Fruit fly (Drosophila melanogaster) whole organism, prepupa: Measurements from ENCODE around the gene CG43139.

ENCODE experiments used
- CG11294 ChIP-seq: fragments of 200-800 bp; sonication (Bioruptor generic); IDR thresholded peaks from 2 replicates; pipeline ENCODE4 v1.3.6; 2022; ENCODE audit warnings: missing biosample characterization, missing genetic modification characterization
- CG11902 ChIP-seq: fragments of 200-800 bp; sonication (Bioruptor generic); optimal IDR thresholded peaks from 3 replicates; lab custom pipeline; 2016; ENCODE audit warnings: missing biosample characterization, missing genetic modification characterization
- CG15336 ChIP-seq: fragments of 200-800 bp; sonication (Bioruptor generic); IDR thresholded peaks from 2 replicates; pipeline ENCODE4 v1.3.6; 2022; ENCODE audit warnings: missing biosample characterization, missing genetic modification characterization
- CG34406 ChIP-seq: fragments of 200-800 bp; sonication (Bioruptor generic); optimal IDR thresholded peaks from 3 replicates; lab custom pipeline; 2016; ENCODE audit warnings: missing biosample characterization, missing genetic modification characterization
- CG3919 ChIP-seq: fragments of 200-800 bp; sonication (Bioruptor generic); optimal IDR thresholded peaks from 3 replicates; lab custom pipeline; 2016; ENCODE audit warnings: missing biosample characterization, missing genetic modification characterization
- CG4318 ChIP-seq: fragments of 200-800 bp; sonication (Bioruptor generic); optimal IDR thresholded peaks from 3 replicates; lab custom pipeline; 2017; ENCODE audit warnings: missing biosample characterization, mild to moderate bottlenecking, missing genetic modification characterization
- CG6163 ChIP-seq: fragments of 200-800 bp; sonication (Bioruptor generic); IDR thresholded peaks from 3 replicates; pipeline ENCODE4 v1.3.6; 2022; ENCODE audit warnings: missing biosample characterization, missing genetic modification characterization
- CG6792 ChIP-seq: fragments of 200-800 bp; sonication (Bioruptor generic); optimal IDR thresholded peaks from 3 replicates; lab custom pipeline; 2016; ENCODE audit warnings: missing biosample characterization, missing genetic modification characterization
- CG8119 ChIP-seq: fragments of 200-800 bp; sonication (Bioruptor generic); IDR thresholded peaks from 3 replicates; pipeline ENCODE4 v1.3.6; 2022; ENCODE audit warnings: missing biosample characterization, missing genetic modification characterization
- CG8319 ChIP-seq: fragments of 200-800 bp; sonication (Bioruptor generic); optimal IDR thresholded peaks from 3 replicates; lab custom pipeline; 2016; ENCODE audit warnings: missing biosample characterization, missing genetic modification characterization
- CG8632 ChIP-seq: fragments of 200-800 bp; sonication (Bioruptor generic); optimal IDR thresholded peaks from 3 replicates; lab custom pipeline; 2016; ENCODE audit warnings: missing biosample characterization, missing genetic modification characterization
- Eip75B ChIP-seq: fragments of 200-800 bp; sonication (Bioruptor generic); optimal IDR thresholded peaks from 3 replicates; lab custom pipeline; 2016; ENCODE audit warnings: missing biosample characterization, missing genetic modification characterization
- Eip93F ChIP-seq: fragments of 200-800 bp; sonication (Bioruptor generic); optimal IDR thresholded peaks from 2 replicates; lab custom pipeline; 2016; ENCODE audit warnings: missing biosample characterization, mild to moderate bottlenecking, missing genetic modification characterization
- Ets96B ChIP-seq: fragments of 200-800 bp; optimal IDR thresholded peaks from 2 replicates; lab custom pipeline; 2019; ENCODE audit warnings: missing biosample characterization, mild to moderate bottlenecking, missing genetic modification characterization, moderate library complexity
- Gug ChIP-seq: fragments of 200-800 bp; sonication (Bioruptor generic); IDR thresholded peaks from 2 replicates; pipeline ENCODE4 v1.3.6; 2022; ENCODE audit warnings: missing biosample characterization, missing genetic modification characterization
- Hr38 ChIP-seq: sonication (Bioruptor generic); optimal IDR thresholded peaks from 2 replicates; lab custom pipeline; 2016; ENCODE audit warnings: missing biosample characterization, missing genetic modification characterization
- Hr4 ChIP-seq: fragments of 200-800 bp; sonication (Bioruptor generic); optimal IDR thresholded peaks from 3 replicates; lab custom pipeline; 2016; ENCODE audit warnings: missing biosample characterization, missing genetic modification characterization
- Sox102F ChIP-seq: fragments of 200-800 bp; sonication (Bioruptor generic); optimal IDR thresholded peaks from 2 replicates; lab custom pipeline; 2016; ENCODE audit warnings: missing biosample characterization, mild to moderate bottlenecking, missing genetic modification characterization
- Sox15 ChIP-seq: fragments of 200-800 bp; sonication (Bioruptor generic); optimal IDR thresholded peaks from 3 replicates; lab custom pipeline; 2016; ENCODE audit warnings: missing biosample characterization, missing genetic modification characterization
- acj6 ChIP-seq: fragments of 200-800 bp; sonication (Bioruptor generic); optimal IDR thresholded peaks from 3 replicates; lab custom pipeline; 2016; ENCODE audit warnings: missing biosample characterization, missing genetic modification characterization
- cyc ChIP-seq: fragments of 200-800 bp; sonication (Bioruptor generic); optimal IDR thresholded peaks from 3 replicates; lab custom pipeline; 2016; ENCODE audit warnings: missing biosample characterization, missing genetic modification characterization
- dac ChIP-seq: fragments of 200-800 bp; sonication (Bioruptor generic); optimal IDR thresholded peaks from 2 replicates; lab custom pipeline; 2017; ENCODE audit warnings: missing biosample characterization, mild to moderate bottlenecking, missing genetic modification characterization
- dsx ChIP-seq: fragments of 200-800 bp; optimal IDR thresholded peaks from 3 replicates; lab custom pipeline; 2019; ENCODE audit warnings: missing biosample characterization, mild to moderate bottlenecking, missing genetic modification characterization, moderate library complexity; ENCODE audit not compliant: poor library complexity, severe bottlenecking
- eg ChIP-seq: fragments of 200-800 bp; sonication (Bioruptor generic); IDR thresholded peaks from 3 replicates; pipeline ENCODE4 v1.3.6; 2022; ENCODE audit warnings: missing biosample characterization, missing genetic modification characterization
- esn ChIP-seq: fragments of 200-800 bp; sonication (Bioruptor generic); optimal IDR thresholded peaks from 2 replicates; lab custom pipeline; 2016; ENCODE audit warnings: missing biosample characterization, mild to moderate bottlenecking, missing genetic modification characterization, moderate library complexity
- fd59A ChIP-seq: fragments of 200-800 bp; sonication (Bioruptor generic); optimal IDR thresholded peaks from 2 replicates; lab custom pipeline; 2017; ENCODE audit warnings: missing biosample characterization, mild to moderate bottlenecking, missing genetic modification characterization, missing genetic modification reagents
- fd85E ChIP-seq: fragments of 200-800 bp; sonication (Bioruptor generic); optimal IDR thresholded peaks from 3 replicates; lab custom pipeline; 2016; ENCODE audit warnings: missing biosample characterization, missing genetic modification characterization
- fkh ChIP-seq: fragments of 200-800 bp; sonication (Bioruptor generic); optimal IDR thresholded peaks from 3 replicates; lab custom pipeline; 2017; ENCODE audit warnings: missing biosample characterization, mild to moderate bottlenecking, missing genetic modification characterization, moderate library complexity
- net ChIP-seq: fragments of 200-800 bp; sonication (Bioruptor generic); optimal IDR thresholded peaks from 3 replicates; lab custom pipeline; 2016; ENCODE audit warnings: missing biosample characterization, missing genetic modification characterization
- pdm3 ChIP-seq: fragments of 200-800 bp; sonication (Bioruptor generic); optimal IDR thresholded peaks from 3 replicates; lab custom pipeline; 2016; ENCODE audit warnings: missing biosample characterization, missing genetic modification characterization
- salr ChIP-seq, 2 experiments: fragments of 200-800 bp; sonication (Bioruptor generic); optimal IDR thresholded peaks; 3 replicates each; lab custom pipeline; 2016 to 2018; ENCODE audit warnings: missing biosample characterization in 2 of 2, missing genetic modification characterization in 2 of 2, mild to moderate bottlenecking in 1 of 2
- spab ChIP-seq: fragments of 200-800 bp; sonication (Bioruptor generic); optimal IDR thresholded peaks from 2 replicates; lab custom pipeline; 2017; ENCODE audit warnings: missing biosample characterization, mild to moderate bottlenecking, missing genetic modification characterization, missing genetic modification reagents
- ss ChIP-seq, 2 experiments: fragments of 200-800 bp; sonication (Bioruptor generic); optimal IDR thresholded peaks; 2 replicates in 1 of 2; 3 replicates in 1 of 2; lab custom pipeline; 2017 to 2018; ENCODE audit warnings: mild to moderate bottlenecking in 2 of 2, missing biosample characterization in 2 of 2, missing genetic modification characterization in 2 of 2, moderate library complexity in 1 of 2
- svp ChIP-seq: fragments of 200-800 bp; sonication (Bioruptor generic); peaks from one replicate; lab custom pipeline; 2016; ENCODE audit warnings: missing biosample characterization, missing genetic modification characterization
- topi ChIP-seq: fragments of 200-800 bp; sonication (Bioruptor generic); optimal IDR thresholded peaks from 3 replicates; lab custom pipeline; 2016; ENCODE audit warnings: missing biosample characterization, missing genetic modification characterization

Gene CG43139

DNA sequence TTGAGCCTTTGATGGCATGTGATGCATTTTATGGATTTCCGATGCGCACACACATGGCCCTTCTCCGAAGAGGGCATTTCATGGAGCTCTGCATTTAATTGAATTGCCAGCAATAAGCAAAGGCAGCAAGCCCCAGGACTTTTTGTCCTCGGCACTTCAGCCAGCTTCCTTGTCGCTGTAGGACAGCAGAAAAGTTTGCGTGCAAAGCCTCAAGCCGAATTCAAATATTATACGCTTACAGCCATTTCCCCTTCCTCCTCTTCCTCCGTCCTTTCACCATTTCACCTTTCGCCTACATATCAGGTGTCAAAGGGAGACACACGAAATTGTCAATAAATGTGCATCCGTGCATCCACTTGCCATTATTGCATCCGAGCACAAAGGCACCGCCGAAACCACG is 4.2 kb downstream of the CG43139 start:
- TF ChIP-seq Hr4 (GFP tag; lab: Kevin White, UChicago) (no peak), CG11294 (GFP tag; lab: Robert Waterston, UW) (no peak), CG8319 (GFP tag; lab: Kevin White, UChicago) (no peak), CG4318 (GFP tag; lab: Kevin White, UChicago) (no peak), CG6163 (GFP tag; lab: Robert Waterston, UW) (no peak), CG8632 (no peak), esn (GFP tag; lab: Kevin White, UChicago) (no peak), Sox102F (GFP tag; lab: Kevin White, UChicago) (no peak), CG3919 (GFP tag; lab: Kevin White, UChicago) (no peak), Sox15 (GFP tag; lab: Kevin White, UChicago) (no peak), Ets96B (tag; lab: Kevin White, UChicago) (no peak), net (no peak), fkh (GFP tag; lab: Kevin White, UChicago) (no peak), CG8119 (GFP tag; lab: Robert Waterston, UW) (no peak), topi (GFP tag; lab: Kevin White, UChicago) (no peak), svp (GFP tag; lab: Kevin White, UChicago) (no peak), pdm3 (no peak), salr (GFP tag; optimal IDR thresholded peaks at IDR 0.05; lab: Kevin White, UChicago) (no peak), Eip93F (GFP tag; lab: Kevin White, UChicago) (no peak)

DNA sequence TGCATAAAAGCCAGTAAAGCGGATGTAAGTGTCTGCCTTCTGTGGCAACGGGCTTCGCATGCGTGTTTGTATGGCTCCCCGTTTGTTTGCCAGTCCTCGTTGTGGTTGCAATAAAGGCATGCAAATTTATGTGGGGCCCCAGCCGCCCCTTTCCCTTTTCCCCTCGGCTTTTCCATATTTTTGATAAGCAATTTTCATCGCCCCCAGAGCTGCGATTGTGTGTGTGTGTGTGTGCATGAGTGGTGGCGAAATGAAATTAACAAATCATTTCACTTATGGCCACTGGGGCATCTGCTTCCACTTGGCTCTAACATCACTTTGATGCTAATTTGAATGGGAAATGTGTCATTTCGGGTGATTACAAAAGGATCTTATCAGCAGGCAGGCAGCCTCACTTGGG is 14.2 kb downstream of the CG43139 start, which contains the start of gene Gr98a:
Gr98a (plus strand) TSS at position 301 of the 400 bp plus-strand sequence.
- TF ChIP-seq ss (GFP tag; optimal IDR thresholded peaks at IDR 0.05; lab: Kevin White, UChicago): no peak
- TF ChIP-seq CG3919 (GFP tag; lab: Kevin White, UChicago): no peak
- TF ChIP-seq Hr38 (GFP tag; lab: Kevin White, UChicago): no peak
- TF ChIP-seq Sox15 (GFP tag; lab: Kevin White, UChicago): no peak
- TF ChIP-seq dac (GFP tag; lab: Kevin White, UChicago): no peak
- TF ChIP-seq dsx (GFP tag; lab: Kevin White, UChicago): no peak
- TF ChIP-seq CG34406: no peak
- TF ChIP-seq acj6 (GFP tag; lab: Kevin White, UChicago): no peak
- no peak for TF ChIP-seq Eip93F (GFP tag; lab: Kevin White, UChicago)
- TF ChIP-seq Ets96B (tag; lab: Kevin White, UChicago): no peak
- no peak for TF ChIP-seq CG15336 (GFP tag; lab: Robert Waterston, UW)
- TF ChIP-seq svp (GFP tag; lab: Kevin White, UChicago): no peak
- TF ChIP-seq spab: no peak
- TF ChIP-seq esn (GFP tag; lab: Kevin White, UChicago): no peak
- TF ChIP-seq Sox102F (GFP tag; lab: Kevin White, UChicago): no peak
- TF ChIP-seq Eip75B (GFP tag; lab: Kevin White, UChicago): no peak
- no peak for TF ChIP-seq Gug (GFP tag; lab: Robert Waterston, UW)

DNA sequence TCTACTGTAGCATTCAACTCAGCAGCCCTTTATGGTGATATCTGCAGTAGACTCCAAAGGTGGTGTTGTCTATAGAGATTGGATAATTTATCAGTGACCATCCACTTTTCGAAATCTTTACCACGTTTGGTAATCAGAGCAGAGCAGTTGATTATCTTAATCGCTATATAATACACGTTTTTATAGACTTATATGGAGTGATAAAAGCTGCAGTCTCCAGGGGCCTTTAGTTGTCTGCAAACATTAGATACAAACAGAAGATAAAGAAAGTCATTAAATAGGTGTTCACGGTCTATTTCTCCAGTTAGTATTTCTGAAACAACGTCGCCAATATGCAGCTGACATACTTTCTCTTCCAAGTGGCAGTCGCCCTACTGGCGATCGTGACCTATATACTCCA is 23.4 kb downstream of the CG43139 start, which contains the start of gene Cyp6a18:
Cyp6a18 (plus strand) TSS at position 301 of the 400 bp plus-strand sequence.
- no peak for TF ChIP-seq fd59A (GFP tag; lab: Kevin White, UChicago)
- TF ChIP-seq CG4318 (GFP tag; lab: Kevin White, UChicago): no peak
- no peak for TF ChIP-seq fkh (GFP tag; lab: Kevin White, UChicago)
- TF ChIP-seq, all 60 proteins: peak for 0

DNA sequence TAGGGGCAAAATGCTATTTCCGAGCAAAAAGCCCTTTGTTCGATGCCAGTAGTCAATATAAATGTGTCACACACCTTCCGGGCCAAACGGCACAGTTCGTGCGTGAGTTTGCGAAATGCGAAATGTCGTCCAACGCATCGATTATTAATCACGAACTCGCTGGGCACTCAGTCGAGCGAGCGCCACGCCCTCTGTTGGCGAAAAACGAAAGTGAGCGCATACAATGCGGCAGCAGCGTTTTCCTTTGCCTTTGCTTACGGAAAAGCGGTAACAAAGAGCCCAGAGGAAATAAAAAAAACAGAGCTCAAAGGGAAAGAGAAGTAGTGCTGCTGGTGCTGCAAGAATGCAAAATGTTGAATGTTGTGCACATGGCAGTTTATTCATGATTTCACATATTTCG is 24.3 kb downstream of the CG43139 start:
- TF ChIP-seq esn (GFP tag; lab: Kevin White, UChicago): no peak
- TF ChIP-seq cyc (GFP tag; lab: Kevin White, UChicago): no peak
- TF ChIP-seq fd59A (GFP tag; lab: Kevin White, UChicago): no peak
- no peak for TF ChIP-seq CG11902
- no peak for TF ChIP-seq net
- TF ChIP-seq CG6792 (GFP tag; lab: Kevin White, UChicago): no peak
- TF ChIP-seq eg (GFP tag; lab: Robert Waterston, UW): no peak
- TF ChIP-seq fd85E (GFP tag; lab: Kevin White, UChicago): no peak
